Worm (Caenorhabditis elegans) whole organism, L4 larva: ENCODE data around the gene B0432.7.

Experiments used
- F10B5.3 ChIP-seq: sonication (generic microtip); optimal IDR thresholded peaks from 2 replicates; lab custom pipeline; 2016; ENCODE audit warnings: mild to moderate bottlenecking, missing genetic modification characterization, missing compliant biosample characterization
- F49E8.2 ChIP-seq: sonication (generic microtip); optimal IDR thresholded peaks from 2 replicates; lab custom pipeline; 2016; ENCODE audit warnings: missing compliant biosample characterization, mild to moderate bottlenecking, missing genetic modification characterization, borderline replicate concordance
- aly-2 ChIP-seq: sonication (generic microtip); optimal IDR thresholded peaks from 2 replicates; lab custom pipeline; 2018; ENCODE audit warnings: missing biosample characterization, missing genetic modification characterization
- ceh-32 ChIP-seq: sonication (generic microtip); optimal IDR thresholded peaks from 2 replicates; lab custom pipeline; 2016; ENCODE audit warnings: mild to moderate bottlenecking, missing genetic modification characterization, missing compliant biosample characterization; ENCODE audit not compliant: poor library complexity
- nhr-28 ChIP-seq: fragments of 150-350 bp; optimal IDR thresholded peaks from 2 replicates; lab custom pipeline; 2014; ENCODE audit warnings: missing biosample characterization, missing genetic modification characterization
- nhr-76 ChIP-seq: fragments of 150-350 bp; optimal IDR thresholded peaks from 2 replicates; lab custom pipeline; 2014; ENCODE audit warnings: missing biosample characterization, missing genetic modification characterization
- nhr-77 ChIP-seq: fragments of 150-350 bp; optimal IDR thresholded peaks from 2 replicates; lab custom pipeline; 2014; ENCODE audit warnings: missing biosample characterization, missing genetic modification characterization
- snpc-4 ChIP-seq: fragments of 150-350 bp; optimal IDR thresholded peaks from 2 replicates; lab custom pipeline; 2014; ENCODE audit warnings: missing biosample characterization, missing genetic modification characterization
- unc-130 ChIP-seq: sonication (generic microtip); optimal IDR thresholded peaks from 2 replicates; lab custom pipeline; 2016; ENCODE audit warnings: missing genetic modification reagents, missing genetic modification characterization, missing compliant biosample characterization
- vab-7 ChIP-seq: fragments of 200-800 bp; sonication (Bioruptor generic); IDR thresholded peaks from 2 replicates; pipeline ENCODE4 v1.3.6; 2022; ENCODE audit warnings: missing genetic modification reagents, missing genetic modification characterization, missing compliant biosample characterization

ce11 chrII:286551-286724, 12.7 kb upstream of the B0432.7 start, which contains the start of gene misc-1:
- no peak for TF ChIP-seq vab-7 (GFP tag; lab: Robert Waterston, UW)
- TF ChIP-seq snpc-4 (tag; lab: Kevin White, UChicago), result no peak
- no peak for TF ChIP-seq nhr-77
- no peak for TF ChIP-seq F10B5.3 (tag; lab: Kevin White, UChicago)
- no peak for TF ChIP-seq unc-130 (GFP tag; lab: Kevin White, UChicago)
- no peak for TF ChIP-seq nhr-76 (tag; lab: Kevin White, UChicago)
- TF ChIP-seq ceh-32 (tag; lab: Kevin White, UChicago), result no peak
- no peak for TF ChIP-seq nhr-28
- no peak for TF ChIP-seq F49E8.2 (tag; lab: Kevin White, UChicago)
- no peak for TF ChIP-seq aly-2 (tag; lab: Kevin White, UChicago)
